Worm (Caenorhabditis elegans): ENCODE data around the gene C29E4.12.

Gene C29E4.12

ce11 chrIII:7978723-7979122, 37.8 kb downstream of the C29E4.12 start:
- no peak for TF ChIP-seq dao-5 (tag; optimal IDR thresholded peaks at IDR 0.05)
- TF ChIP-seq him-1 (tag; optimal IDR thresholded peaks at IDR 0.05), result no peak
- no peak for TF ChIP-seq W03F9.2 (tag; optimal IDR thresholded peaks at IDR 0.05)

- no peak for TF ChIP-seq dao-5 (tag; optimal IDR thresholded peaks at IDR 0.05)
- no peak for TF ChIP-seq him-1 (tag; optimal IDR thresholded peaks at IDR 0.05)
- TF ChIP-seq W03F9.2 (tag; optimal IDR thresholded peaks at IDR 0.05), result no peak
Measured at ce11 chrIII:7979659-7980058, 38.7 kb downstream of the C29E4.12 start, which contains the start of gene clp-1. Gene clp-1, plus strand, starts transcription at chrIII:7979959.

DNA sequence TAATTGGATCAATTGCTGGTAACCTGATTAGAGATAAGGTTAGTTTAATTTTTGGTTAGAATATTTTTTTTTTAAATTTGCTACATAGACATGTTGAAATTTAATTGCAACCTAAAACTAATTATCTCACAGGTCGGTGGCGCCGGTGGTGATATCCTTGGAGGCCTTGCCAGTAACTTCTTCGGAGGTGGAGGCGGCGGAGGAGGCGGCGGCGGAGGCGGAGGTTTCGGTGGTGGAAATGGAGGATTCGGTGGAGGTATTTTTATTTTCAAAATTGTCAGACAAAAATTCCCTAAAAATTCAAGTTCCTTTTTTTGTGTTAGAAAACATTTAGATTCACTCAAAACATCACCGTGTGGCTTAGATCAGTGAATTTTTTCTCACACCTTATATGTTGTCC, 40.3 kb downstream of the C29E4.12 start:
- no peak for TF ChIP-seq dao-5 (tag; optimal IDR thresholded peaks at IDR 0.05)
- TF ChIP-seq him-1 (tag; optimal IDR thresholded peaks at IDR 0.05), result no peak
- TF ChIP-seq W03F9.2 (tag; optimal IDR thresholded peaks at IDR 0.05), result no peak

ce11 chrIII:7981938-7982337, 41.0 kb downstream of the C29E4.12 start:
- TF ChIP-seq him-1 (tag; optimal IDR thresholded peaks at IDR 0.05) (no peak), dao-5 (tag; optimal IDR thresholded peaks at IDR 0.05) (no peak), W03F9.2 (tag; optimal IDR thresholded peaks at IDR 0.05) (no peak)

- TF ChIP-seq W03F9.2 (tag; optimal IDR thresholded peaks at IDR 0.05) (peak; percentile 20), dao-5 (tag; optimal IDR thresholded peaks at IDR 0.05) (no peak), him-1 (tag; optimal IDR thresholded peaks at IDR 0.05) (no peak)
Measured at ce11 chrIII:7986585-7987171, 45.7 kb downstream of the C29E4.12 start, which contains the start of gene hrpk-2. Gene hrpk-2, plus strand, starts transcription at chrIII:7987121.

All from whole organism, L4/young adult.